Worm (Caenorhabditis elegans) whole organism, L4/young adult: ENCODE data around the gene crn-3.

Experiments used
- W03F9.2 ChIP-seq: fragments of 150-350 bp; optimal IDR thresholded peaks from 2 replicates; lab custom pipeline; 2014; ENCODE audit warnings: missing biosample characterization, missing genetic modification characterization
- dao-5 ChIP-seq: sonication (generic microtip); optimal IDR thresholded peaks from 2 replicates; lab custom pipeline; 2016; ENCODE audit warnings: missing genotype, missing genetic modification characterization, moderate library complexity, missing compliant biosample characterization
- him-1 ChIP-seq: sonication (generic microtip); optimal IDR thresholded peaks from 2 replicates; lab custom pipeline; 2016; ENCODE audit warnings: missing genotype, missing genetic modification reagents, missing genetic modification characterization, missing compliant biosample characterization

DNA sequence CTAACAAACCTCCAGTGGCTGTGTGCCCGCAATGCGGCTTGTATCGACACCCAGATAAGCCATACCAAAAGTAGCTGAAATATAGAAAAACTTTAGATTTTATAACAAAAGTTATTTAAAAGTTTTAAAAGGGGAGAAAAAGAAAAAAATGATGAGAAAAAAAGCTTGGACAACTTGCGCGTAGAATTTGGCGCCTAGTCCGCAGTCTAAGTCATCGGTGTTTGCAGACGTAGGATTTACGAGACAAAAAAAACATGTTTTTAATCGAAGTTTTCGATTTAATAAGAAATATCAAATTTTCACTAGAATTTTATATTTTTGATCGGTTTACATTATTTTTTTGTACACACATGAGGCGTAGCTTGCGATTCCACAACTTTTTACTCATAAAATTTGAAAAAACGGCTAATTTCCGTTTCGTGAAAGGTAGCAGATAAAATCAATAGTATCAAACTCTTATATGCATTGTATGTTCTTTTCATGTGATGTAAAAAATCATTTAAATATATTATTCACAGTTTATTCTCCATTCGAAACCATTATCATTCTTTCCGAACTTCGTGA is 45.8 kb upstream of the crn-3 start, which contains the start of gene pro-1:
- peak; percentile 90 for TF ChIP-seq W03F9.2 (tag; lab: Kevin White, UChicago)
- TF ChIP-seq him-1 (tag; lab: Kevin White, UChicago), result peak; percentile 88
- TF ChIP-seq dao-5 (tag; lab: Kevin White, UChicago), result peak; percentile 62
